Fruit fly (Drosophila melanogaster) whole organism, embryonic: ENCODE data around the gene CG44437.

Experiments used
- Atf3 ChIP-seq: fragments of 200-800 bp; sonication (Bioruptor generic); optimal IDR thresholded peaks from 3 replicates; lab custom pipeline; 2016; ENCODE audit warnings: missing biosample characterization, missing genetic modification characterization
- Blimp-1 ChIP-seq: fragments of 200-800 bp; sonication (Bioruptor generic); optimal IDR thresholded peaks from 3 replicates; lab custom pipeline; 2018; ENCODE audit warnings: missing biosample characterization, missing genetic modification characterization, mild to moderate bottlenecking, moderate library complexity, missing genetic modification reagents
- CG10274 ChIP-seq: fragments of 200-800 bp; sonication (Bioruptor generic); optimal IDR thresholded peaks from 3 replicates; lab custom pipeline; 2017; ENCODE audit warnings: missing biosample characterization, mild to moderate bottlenecking, missing genetic modification characterization
- CG11093 ChIP-seq: fragments of 200-800 bp; sonication (Bioruptor generic); IDR thresholded peaks from 3 replicates; pipeline ENCODE4 v1.3.6; 2022; ENCODE audit warnings: missing biosample characterization, missing genetic modification characterization
- CG11696 ChIP-seq: fragments of 200-800 bp; sonication (Bioruptor generic); IDR thresholded peaks from 2 replicates; pipeline ENCODE4 v1.3.6; 2022; ENCODE audit warnings: missing biosample characterization, missing genetic modification characterization
- CG12659 ChIP-seq: fragments of 200-800 bp; sonication (Bioruptor generic); optimal IDR thresholded peaks from 3 replicates; lab custom pipeline; 2017; ENCODE audit warnings: mild to moderate bottlenecking, missing biosample characterization, missing genetic modification reagents, missing genetic modification characterization
- CG12769 ChIP-seq: fragments of 200-800 bp; sonication (Bioruptor generic); optimal IDR thresholded peaks from 2 replicates; lab custom pipeline; 2019; ENCODE audit warnings: missing biosample characterization, mild to moderate bottlenecking, missing genetic modification characterization, moderate library complexity
- CG16779 ChIP-seq: fragments of 200-800 bp; sonication (Bioruptor generic); IDR thresholded peaks from 2 replicates; pipeline ENCODE4 v1.3.6; 2022; ENCODE audit warnings: missing biosample characterization, missing genetic modification characterization
- CG17361 ChIP-seq: fragments of 200-800 bp; sonication (Bioruptor generic); IDR thresholded peaks from 3 replicates; pipeline ENCODE4 v1.3.6; 2022; ENCODE audit warnings: missing biosample characterization, missing genetic modification characterization
- CG7271 ChIP-seq: fragments of 200-800 bp; sonication (Bioruptor generic); optimal IDR thresholded peaks from 2 replicates; lab custom pipeline; 2018; ENCODE audit warnings: missing biosample characterization, mild to moderate bottlenecking, missing genetic modification characterization, moderate library complexity
- CG7357 ChIP-seq: fragments of 200-800 bp; sonication (Bioruptor generic); IDR thresholded peaks from 3 replicates; pipeline ENCODE4 v1.3.6; 2022; ENCODE audit warnings: missing biosample characterization, missing genetic modification characterization
- CG7928 ChIP-seq: fragments of 200-800 bp; sonication (Bioruptor generic); optimal IDR thresholded peaks from 2 replicates; lab custom pipeline; 2017; ENCODE audit warnings: missing biosample characterization, mild to moderate bottlenecking, missing genetic modification characterization
- CG8281 ChIP-seq: fragments of 200-800 bp; sonication (Bioruptor generic); optimal IDR thresholded peaks from 2 replicates; lab custom pipeline; 2018; ENCODE audit warnings: missing biosample characterization, mild to moderate bottlenecking, missing genetic modification characterization, moderate library complexity
- CG8765 ChIP-seq: fragments of 200-800 bp; sonication (Bioruptor generic); IDR thresholded peaks from 2 replicates; pipeline ENCODE4 v1.3.6; 2022; ENCODE audit warnings: missing biosample characterization, missing genetic modification characterization
- CG9215 ChIP-seq: fragments of 200-800 bp; sonication (Bioruptor generic); IDR thresholded peaks from 2 replicates; pipeline ENCODE4 v1.3.6; 2022; ENCODE audit warnings: missing biosample characterization, missing genetic modification characterization
- Dfd ChIP-seq, 2 experiments: fragments of >200 bp; optimal IDR thresholded peaks; 2 replicates each; lab custom pipeline; 2017; ENCODE audit warnings: missing biosample characterization in 2 of 2, missing genetic modification characterization in 2 of 2
- Fer1 ChIP-seq: fragments of 200-800 bp; sonication (Bioruptor generic); optimal IDR thresholded peaks from 2 replicates; lab custom pipeline; 2017; ENCODE audit warnings: missing biosample characterization, mild to moderate bottlenecking, missing genetic modification characterization
- H2.0 ChIP-seq: fragments of 200-800 bp; sonication (Bioruptor generic); IDR thresholded peaks from 2 replicates; pipeline ENCODE4 v1.3.6; 2022; ENCODE audit warnings: missing biosample characterization, missing genetic modification characterization
- HLHmδ ChIP-seq: fragments of 200-800 bp; sonication (Bioruptor generic); optimal IDR thresholded peaks from 2 replicates; lab custom pipeline; 2018; ENCODE audit warnings: missing biosample characterization, mild to moderate bottlenecking, missing genetic modification characterization, moderate library complexity
- Hand ChIP-seq: fragments of 200-800 bp; sonication (Bioruptor generic); optimal IDR thresholded peaks from 2 replicates; lab custom pipeline; 2017; ENCODE audit warnings: mild to moderate bottlenecking, missing biosample characterization, missing genetic modification reagents, missing genetic modification characterization
- Hey ChIP-seq: fragments of 200-800 bp; sonication (Bioruptor generic); optimal IDR thresholded peaks from 3 replicates; lab custom pipeline; 2018; ENCODE audit warnings: missing biosample characterization, mild to moderate bottlenecking, missing genetic modification characterization
- Hr3 ChIP-seq: fragments of 200-800 bp; sonication (Bioruptor generic); optimal IDR thresholded peaks from 3 replicates; lab custom pipeline; 2016; ENCODE audit warnings: missing biosample characterization, missing genetic modification characterization
- Hr39 ChIP-seq: fragments of >200 bp; optimal IDR thresholded peaks from 2 replicates; lab custom pipeline; 2017
- Mad ChIP-seq: fragments of 200-800 bp; sonication (Bioruptor generic); optimal IDR thresholded peaks from 2 replicates; lab custom pipeline; 2016; ENCODE audit warnings: missing biosample characterization, missing genetic modification characterization
- NC2α ChIP-seq: fragments of 200-800 bp; sonication (Bioruptor generic); optimal IDR thresholded peaks from 2 replicates; lab custom pipeline; 2016; ENCODE audit warnings: missing biosample characterization, missing genetic modification characterization
- Neu2 ChIP-seq: fragments of 200-800 bp; sonication (Bioruptor generic); optimal IDR thresholded peaks from 3 replicates; lab custom pipeline; 2016; ENCODE audit warnings: missing biosample characterization, missing genetic modification characterization, borderline replicate concordance
- PHDP ChIP-seq: fragments of 200-800 bp; sonication (Bioruptor generic); optimal IDR thresholded peaks from 3 replicates; lab custom pipeline; 2018; ENCODE audit warnings: missing biosample characterization, mild to moderate bottlenecking, missing genetic modification characterization, moderate library complexity
- abd-A ChIP-seq: fragments of 200-800 bp; sonication (Bioruptor generic); optimal IDR thresholded peaks from 3 replicates; lab custom pipeline; 2019; ENCODE audit warnings: missing biosample characterization, mild to moderate bottlenecking, missing genetic modification characterization, moderate library complexity
- aop ChIP-seq: fragments of 200-800 bp; sonication (Bioruptor generic); IDR thresholded peaks from 2 replicates; pipeline ENCODE4 v1.3.6; 2022; ENCODE audit warnings: missing biosample characterization, missing genetic modification characterization
- ash1 ChIP-seq: fragments of 200-800 bp; sonication (Bioruptor generic); optimal IDR thresholded peaks from 2 replicates; lab custom pipeline; 2018; ENCODE audit warnings: missing biosample characterization, mild to moderate bottlenecking, missing genetic modification characterization
- bcd ChIP-seq: fragments of 200-800 bp; sonication (Bioruptor generic); optimal IDR thresholded peaks from 2 replicates; lab custom pipeline; 2017; ENCODE audit warnings: missing biosample characterization, mild to moderate bottlenecking, missing genetic modification characterization
- bsh ChIP-seq, 2 experiments: fragments of 200-800 bp; sonication (Bioruptor generic); optimal IDR thresholded peaks; 2 replicates each; lab custom pipeline; 2017 to 2018; ENCODE audit warnings: mild to moderate bottlenecking in 2 of 2, missing biosample characterization in 2 of 2, missing genetic modification characterization in 2 of 2, moderate library complexity in 1 of 2
- chinmo ChIP-seq: fragments of 200-800 bp; sonication (Bioruptor generic); IDR thresholded peaks from 4 replicates; pipeline ENCODE4 v1.3.6; 2022; ENCODE audit warnings: missing biosample characterization, missing genetic modification characterization; ENCODE audit not compliant: partially characterized antibody
- crol ChIP-seq: fragments of 200-800 bp; sonication (Bioruptor generic); IDR thresholded peaks from 2 replicates; pipeline ENCODE4 v1.3.6; 2022; ENCODE audit warnings: missing biosample characterization, missing genetic modification characterization
- fd96Cb ChIP-seq: fragments of 200-800 bp; sonication (Bioruptor generic); optimal IDR thresholded peaks from 2 replicates; lab custom pipeline; 2018; ENCODE audit warnings: missing biosample characterization, mild to moderate bottlenecking, missing genetic modification characterization, moderate library complexity
- hb ChIP-seq: fragments of 200-800 bp; sonication (Bioruptor generic); IDR thresholded peaks from 3 replicates; pipeline ENCODE4 v1.3.6; 2022; ENCODE audit warnings: missing biosample characterization, missing genetic modification characterization; ENCODE audit not compliant: partially characterized antibody
- kni ChIP-seq: fragments of 200-800 bp; sonication (Bioruptor generic); optimal IDR thresholded peaks from 3 replicates; lab custom pipeline; 2017; ENCODE audit warnings: mild to moderate bottlenecking, missing biosample characterization, missing genetic modification reagents, missing genetic modification characterization
- nom ChIP-seq: fragments of 200-800 bp; sonication (Bioruptor generic); optimal IDR thresholded peaks from 2 replicates; lab custom pipeline; 2017; ENCODE audit warnings: missing biosample characterization, missing genetic modification characterization, mild to moderate bottlenecking, moderate library complexity, missing genetic modification reagents
- oc ChIP-seq: fragments of 200-800 bp; sonication (Bioruptor generic); optimal IDR thresholded peaks from 2 replicates; lab custom pipeline; 2018; ENCODE audit warnings: missing biosample characterization, mild to moderate bottlenecking, missing genetic modification characterization, moderate library complexity
- odd ChIP-seq: fragments of 200-800 bp; sonication (Bioruptor generic); optimal IDR thresholded peaks from 2 replicates; lab custom pipeline; 2017; ENCODE audit warnings: missing biosample characterization, mild to moderate bottlenecking, missing genetic modification characterization
- pros ChIP-seq: fragments of 200-800 bp; sonication (Bioruptor generic); optimal IDR thresholded peaks from 3 replicates; lab custom pipeline; 2019; ENCODE audit warnings: missing biosample characterization, mild to moderate bottlenecking, missing genetic modification characterization, moderate library complexity
- scrt ChIP-seq: fragments of 200-800 bp; sonication (Bioruptor generic); optimal IDR thresholded peaks from 2 replicates; lab custom pipeline; 2018; ENCODE audit warnings: missing biosample characterization, mild to moderate bottlenecking, missing genetic modification characterization, moderate library complexity
- sd ChIP-seq: fragments of 200-800 bp; sonication (Bioruptor generic); optimal IDR thresholded peaks from 3 replicates; lab custom pipeline; 2018; ENCODE audit warnings: missing biosample characterization, mild to moderate bottlenecking, missing genetic modification characterization, moderate library complexity
- sens ChIP-seq: fragments of 200-800 bp; sonication (Bioruptor generic); peaks from one replicate; lab custom pipeline; 2016; ENCODE audit warnings: missing biosample characterization, missing genetic modification characterization
- sisA ChIP-seq: fragments of 200-800 bp; sonication (Bioruptor generic); IDR thresholded peaks from 2 replicates; pipeline ENCODE4 v1.3.6; 2022; ENCODE audit warnings: missing biosample characterization, missing genetic modification characterization
- tin ChIP-seq: fragments of 200-800 bp; sonication (Bioruptor generic); optimal IDR thresholded peaks from 3 replicates; lab custom pipeline; 2016; ENCODE audit warnings: missing biosample characterization, missing genetic modification characterization
- toy ChIP-seq: fragments of 200-800 bp; sonication (Bioruptor generic); IDR thresholded peaks from 2 replicates; pipeline ENCODE4 v1.3.6; 2022; ENCODE audit warnings: missing biosample characterization, missing genetic modification characterization
- trh ChIP-seq: fragments of 200-800 bp; sonication (Bioruptor generic); optimal IDR thresholded peaks from 2 replicates; lab custom pipeline; 2016; ENCODE audit warnings: missing biosample characterization, missing genetic modification characterization
- vvl ChIP-seq: fragments of 200-800 bp; sonication (Bioruptor generic); IDR thresholded peaks from 2 replicates; pipeline ENCODE4 v1.3.6; 2022; ENCODE audit warnings: missing biosample characterization, missing genetic modification characterization

CG44437 gene

DNA sequence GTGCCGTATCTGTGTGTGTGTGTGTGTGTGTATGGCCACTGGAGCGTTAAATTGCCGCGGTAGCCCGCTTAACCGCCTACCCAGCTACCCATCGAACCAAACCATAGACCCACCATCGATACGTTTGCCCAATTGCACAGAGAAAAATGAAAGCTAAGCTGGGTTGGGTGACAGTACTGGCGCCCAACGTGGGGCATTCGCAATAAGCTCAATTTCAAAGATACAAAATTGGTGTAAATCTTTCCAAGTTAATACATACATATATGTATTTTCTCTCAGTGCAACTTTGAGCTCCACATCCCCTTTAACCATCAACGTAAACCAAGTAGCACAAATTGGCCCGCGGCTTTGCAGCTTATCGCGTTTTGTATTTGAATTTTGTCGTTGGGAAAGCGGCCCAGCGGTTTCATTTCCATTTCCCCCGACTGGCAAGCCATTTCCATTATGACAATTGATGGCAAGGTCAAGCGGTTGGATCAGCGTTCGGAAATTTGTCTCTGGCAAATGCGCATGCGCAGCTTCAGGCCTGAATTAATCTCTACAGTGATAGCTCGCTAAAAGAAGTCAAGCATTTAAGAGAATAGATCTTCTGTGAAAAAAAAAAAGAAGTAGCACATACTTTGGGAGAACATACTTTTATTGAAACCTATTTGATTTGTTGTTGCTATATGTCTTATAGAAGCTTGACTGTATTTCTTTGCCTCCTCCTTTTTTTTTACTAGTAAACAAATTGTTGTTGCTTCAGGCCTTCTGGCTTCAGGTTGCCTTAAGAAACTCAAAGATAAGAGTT is 30.5 kb upstream of the CG44437 start (continued):
- TF ChIP-seq bsh (GFP tag; optimal IDR thresholded peaks at IDR 0.05; lab: Kevin White, UChicago) (peak in 1 of 2 experiments; percentile 75), trh (GFP tag; lab: Kevin White, UChicago) (peak; percentile 42), CG11093 (GFP tag; lab: Robert Waterston, UW) (peak; percentile 24; the same call in 1 of the 3 replicates), aop (peak; percentile 59; the same call in 1 of the 2 replicates), tin (peak; percentile 66), Hr39 (lab: Kevin White, UChicago) (no peak), PHDP (tag; lab: Kevin White, UChicago) (peak; percentile 62), hb (GFP tag; lab: Robert Waterston, UW) (no peak), HLHmδ (no peak), CG9215 (GFP tag; lab: Robert Waterston, UW) (peak; percentile 50; the same call in 1 of the 2 replicates), toy (GFP tag; lab: Robert Waterston, UW) (0 out of 2 replicates have a peak, but pooled peaks have one; percentile 32), Mad (GFP tag; lab: Kevin White, UChicago) (no peak), CG7928 (GFP tag; lab: Kevin White, UChicago) (no peak), ash1 (GFP tag; lab: Kevin White, UChicago) (no peak), CG8765 (peak; percentile 36; the same call in 1 of the 2 replicates), H2.0 (GFP tag; lab: Robert Waterston, UW) (peak; percentile 83), odd (peak; percentile 35), Fer1 (peak; percentile 67), CG8281 (tag; lab: Kevin White, UChicago) (peak; percentile 43), NC2α (GFP tag; lab: Kevin White, UChicago) (no peak), nom (GFP tag; lab: Kevin White, UChicago) (no peak), Hey (tag; lab: Kevin White, UChicago) (no peak), Hand (GFP tag; lab: Kevin White, UChicago) (peak; percentile 23), CG7271 (tag; lab: Kevin White, UChicago) (no peak), CG7357 (peak; percentile 65), Atf3 (GFP tag; lab: Kevin White, UChicago) (peak; percentile 68), fd96Cb (tag; lab: Kevin White, UChicago) (peak; percentile 64), CG16779 (peak; percentile 47; the same call in 1 of the 2 replicates), Neu2 (GFP tag; lab: Kevin White, UChicago) (no peak), bcd (GFP tag; lab: Kevin White, UChicago) (peak; percentile 75), sisA (GFP tag; lab: Robert Waterston, UW) (peak; percentile 83)
- TF ChIP-seq, all 482 proteins: peak for 352

DNA sequence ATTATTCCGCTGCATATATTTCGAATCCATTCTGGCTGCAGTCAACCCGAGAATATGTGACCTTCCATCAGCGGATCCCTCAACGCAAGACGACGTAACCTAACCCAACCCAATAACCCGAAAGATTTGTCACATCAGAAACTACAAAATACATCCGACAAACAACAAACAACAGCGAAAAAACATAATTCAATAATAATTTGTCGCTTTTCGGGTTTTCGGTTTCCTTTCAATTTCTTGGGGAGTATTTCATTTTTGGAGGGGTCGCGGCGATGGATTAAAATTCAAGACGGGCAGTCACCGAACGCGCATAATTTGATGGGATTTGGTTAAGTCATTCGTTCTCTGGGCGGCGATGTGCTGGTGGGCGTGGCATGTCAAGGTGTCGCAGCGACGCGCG is 28.9 kb upstream of the CG44437 start:
- TF ChIP-seq CG12659 (GFP tag; lab: Kevin White, UChicago), result no peak
- peak; percentile 28 for TF ChIP-seq Blimp-1 (GFP tag; lab: Kevin White, UChicago)
- TF ChIP-seq CG11696 (GFP tag; lab: Robert Waterston, UW), result no peak
- TF ChIP-seq CG17361 (GFP tag; lab: Robert Waterston, UW), result no peak
- TF ChIP-seq abd-A (tag; lab: Kevin White, UChicago), result peak; percentile 72
- no peak for TF ChIP-seq scrt (GFP tag; lab: Kevin White, UChicago)
- TF ChIP-seq CG12769 (tag; lab: Kevin White, UChicago), result peak; percentile 37
- TF ChIP-seq Hr3 (GFP tag; lab: Kevin White, UChicago), result no peak
- peak; percentile 27 for TF ChIP-seq pros
- TF ChIP-seq oc (tag; lab: Kevin White, UChicago), result peak; percentile 86
- TF ChIP-seq PHDP (tag; lab: Kevin White, UChicago), result no peak
- TF ChIP-seq kni (GFP tag; lab: Kevin White, UChicago), result peak; percentile 88
- peak; percentile 33 for TF ChIP-seq sens (GFP tag; lab: Kevin White, UChicago)
- peak; percentile 61 for TF ChIP-seq crol (GFP tag; lab: Robert Waterston, UW)
- TF ChIP-seq Dfd (GFP tag; optimal IDR thresholded peaks at IDR 0.05; lab: Kevin White, UChicago), result no peak
- TF ChIP-seq CG10274 (GFP tag; lab: Kevin White, UChicago), result no peak
- TF ChIP-seq chinmo (GFP tag; lab: Robert Waterston, UW), result 0 out of 4 replicates have a peak, but pooled peaks have one; percentile 55
- TF ChIP-seq sd (tag; lab: Kevin White, UChicago), result peak; percentile 19
- TF ChIP-seq vvl (GFP tag; lab: Robert Waterston, UW), result 0 out of 2 replicates have a peak, but pooled peaks have one; percentile 39
